Worm (Caenorhabditis elegans) whole organism, L2 larva: Measurements from ENCODE around the gene T28F3.8.

ENCODE experiments used
- R02D3.7 ChIP-seq: fragments of 150-350 bp; optimal IDR thresholded peaks from 2 replicates; lab custom pipeline; 2014; ENCODE audit warnings: missing biosample characterization, missing genetic modification characterization
- ZK546.5 ChIP-seq: sonication (generic microtip); optimal IDR thresholded peaks from 2 replicates; lab custom pipeline; 2017; ENCODE audit warnings: missing biosample characterization, missing genetic modification characterization
- ama-1 ChIP-seq: fragments of 150-350 bp; optimal IDR thresholded peaks from 2 replicates; lab custom pipeline; 2018; ENCODE audit warnings: inconsistent platforms
- egl-27 ChIP-seq: sonication (generic microtip); optimal IDR thresholded peaks from 3 replicates; lab custom pipeline; 2017; ENCODE audit warnings: missing biosample characterization, missing genetic modification reagents, missing genetic modification characterization
- elt-3 ChIP-seq: sonication (generic microtip); optimal IDR thresholded peaks from 2 replicates; lab custom pipeline; 2017; ENCODE audit warnings: missing biosample characterization, missing genetic modification characterization
- gmeb-1 ChIP-seq: fragments of 150-350 bp; optimal IDR thresholded peaks from 2 replicates; lab custom pipeline; 2014; ENCODE audit warnings: missing biosample characterization, missing genetic modification characterization
- mab-5 ChIP-seq: fragments of 150-350 bp; optimal IDR thresholded peaks from 2 replicates; lab custom pipeline; 2014; ENCODE audit warnings: missing biosample characterization, missing genetic modification characterization
- mbf-1 ChIP-seq: sonication (generic microtip); optimal IDR thresholded peaks from 2 replicates; lab custom pipeline; 2017; ENCODE audit warnings: missing biosample characterization, missing genetic modification characterization
- nhr-237 ChIP-seq: fragments of 150-350 bp; optimal IDR thresholded peaks from 2 replicates; lab custom pipeline; 2014; ENCODE audit warnings: missing biosample characterization, missing genetic modification characterization
- snpc-4 ChIP-seq: fragments of 150-350 bp; optimal IDR thresholded peaks from 2 replicates; lab custom pipeline; 2014; ENCODE audit warnings: missing biosample characterization, missing genetic modification characterization
- unc-55 ChIP-seq: fragments of 150-350 bp; sonication (generic microtip); optimal IDR thresholded peaks from 3 replicates; lab custom pipeline; 2014; ENCODE audit warnings: missing biosample characterization, missing genetic modification reagents, missing genetic modification characterization
- unc-62 ChIP-seq: fragments of 150-350 bp; optimal IDR thresholded peaks from 2 replicates; lab custom pipeline; 2014; ENCODE audit warnings: missing biosample characterization, missing genetic modification reagents, missing genetic modification characterization
- zag-1 ChIP-seq: fragments of 150-350 bp; optimal IDR thresholded peaks from 2 replicates; lab custom pipeline; 2014; ENCODE audit warnings: missing biosample characterization, missing genetic modification characterization

ce11 chrIV:17281060-17282021 is 25.8 kb downstream of the T28F3.8 start:
- TF ChIP-seq nhr-237 (no peak), unc-55 (GFP tag; lab: Kevin White, UChicago) (no peak), ZK546.5 (tag; lab: Kevin White, UChicago) (no peak), unc-62 (GFP tag; lab: Kevin White, UChicago) (peak; percentile 17), egl-27 (tag; lab: Kevin White, UChicago) (no peak), ama-1 (lab: Kevin White, UChicago) (peak; percentile 99), snpc-4 (tag; lab: Kevin White, UChicago) (peak; percentile 38), R02D3.7 (no peak), mab-5 (tag; lab: Kevin White, UChicago) (no peak), elt-3 (tag; lab: Kevin White, UChicago) (no peak), gmeb-1 (tag; lab: Kevin White, UChicago) (peak; percentile 74), zag-1 (tag; lab: Kevin White, UChicago) (no peak), mbf-1 (tag; lab: Kevin White, UChicago) (peak; percentile 24)
